Worm (Caenorhabditis elegans): ENCODE data around the gene szy-2.

ce11 chrIII:5371226-5371926 lies at the start of gene szy-2:
- TF ChIP-seq ref-1 (GFP tag; conservative IDR thresholded peaks at IDR 0.05) (no peak), tab-1 (GFP tag; IDR thresholded peaks at IDR 0.05) (no peak), med-1 (GFP tag; optimal IDR thresholded peaks at IDR 0.05; ENCODE audit: insufficient read depth) (no peak), cog-1 (tag; optimal IDR thresholded peaks at IDR 0.05) (no peak), ztf-23 (GFP tag; IDR thresholded peaks at IDR 0.05) (no peak)
